Worm (Caenorhabditis elegans): Measurements from ENCODE around the gene smf-1.

smf-1 gene

ce11 chrX:6743853-6744346 is 21.0 kb upstream of the smf-1 start (continued):
- TF ChIP-seq lir-3 (tag; optimal IDR thresholded peaks at IDR 0.05) (peak; percentile 39), Y75B8A.6 (GFP tag; IDR thresholded peaks at IDR 0.05) (peak; percentile 90), Y48G9A.11 (GFP tag; IDR thresholded peaks at IDR 0.05) (no peak), ceh-62 (tag; optimal IDR thresholded peaks at IDR 0.05) (no peak), unc-62 (GFP tag; optimal IDR thresholded peaks at IDR 0.05 in 1 of 2) (peak in 1 of 2 experiments; percentile 99), unc-62 (tag; optimal IDR thresholded peaks at IDR 0.05) (no peak), F49E8.2 (tag; optimal IDR thresholded peaks at IDR 0.05; ENCODE audit: borderline replicate concordance) (no peak), egl-43 (GFP tag; IDR thresholded peaks at IDR 0.05) (no peak), jun-1 (tag; optimal IDR thresholded peaks at IDR 0.05) (peak; percentile 68), nhr-25 (tag; optimal IDR thresholded peaks at IDR 0.05; ENCODE audit: borderline replicate concordance, insufficient read depth) (peak; percentile 94), dmd-8 (GFP tag; IDR thresholded peaks at IDR 0.05) (no peak), saeg-2 (GFP tag; IDR thresholded peaks at IDR 0.05) (peak; percentile 91), egl-27 (tag; optimal IDR thresholded peaks at IDR 0.05) (no peak), zfp-2 (tag; optimal IDR thresholded peaks at IDR 0.05) (peak; percentile 57), zag-1 (tag; optimal IDR thresholded peaks at IDR 0.05) (no peak), daf-12 (tag; optimal IDR thresholded peaks at IDR 0.05) (no peak), php-3 (GFP tag; IDR thresholded peaks at IDR 0.05) (peak; percentile 54; the same call in 1 of the 2 replicates), fkh-10 (GFP tag; optimal IDR thresholded peaks at IDR 0.05) (no peak), mep-1 (tag; optimal IDR thresholded peaks at IDR 0.05) (peak; percentile 97), F37D6.2 (tag; optimal IDR thresholded peaks at IDR 0.05) (no peak), F10B5.3 (tag; optimal IDR thresholded peaks at IDR 0.05) (peak; percentile 57), madf-9 (GFP tag; conservative IDR thresholded peaks at IDR 0.05) (peak; percentile 69), lin-15B (tag; optimal IDR thresholded peaks at IDR 0.05) (no peak), dmd-9 (GFP tag; IDR thresholded peaks at IDR 0.05) (0 out of 2 replicates have a peak, but pooled peaks have one; percentile 54), hlh-30 (tag; optimal IDR thresholded peaks at IDR 0.05; ENCODE audit: insufficient read depth) (peak; percentile 99), unc-39 (tag; optimal IDR thresholded peaks at IDR 0.05) (no peak), spr-1 (tag; optimal IDR thresholded peaks at IDR 0.05) (peak; percentile 86), aly-2 (tag; optimal IDR thresholded peaks at IDR 0.05) (no peak), ztf-7 (tag; optimal IDR thresholded peaks at IDR 0.05) (peak; percentile 80), tag-97 (GFP tag; IDR thresholded peaks at IDR 0.05) (no peak), nhr-42 (GFP tag; IDR thresholded peaks at IDR 0.05) (peak; percentile 78; the same call in 1 of the 2 replicates), hlh-11 (tag; optimal IDR thresholded peaks at IDR 0.05) (peak; percentile 100), skn-1 (tag; optimal IDR thresholded peaks at IDR 0.05) (no peak), lim-7 (GFP tag; IDR thresholded peaks at IDR 0.05) (no peak), vab-7 (GFP tag; IDR thresholded peaks at IDR 0.05) (no peak), mdl-1 (tag; optimal IDR thresholded peaks at IDR 0.05) (peak in 1 of 2 experiments; percentile 100), ZK546.5 (tag; optimal IDR thresholded peaks at IDR 0.05) (no peak), daf-19 (GFP tag; conservative IDR thresholded peaks at IDR 0.05) (peak; percentile 61; the same call in 1 of the 2 replicates), unc-130 (GFP tag; optimal IDR thresholded peaks at IDR 0.05) (no peak), daf-8 (GFP tag; IDR thresholded peaks at IDR 0.05) (no peak), Y5F2A.4 (GFP tag; optimal IDR thresholded peaks at IDR 0.05) (no peak), gei-8 (GFP tag; optimal IDR thresholded peaks at IDR 0.05) (peak; percentile 97), nhr-28 (tag; optimal IDR thresholded peaks at IDR 0.05) (peak; percentile 94), ceh-32 (tag; optimal IDR thresholded peaks at IDR 0.05; ENCODE audit: poor library complexity) (peak; percentile 9), nhr-102 (tag; optimal IDR thresholded peaks at IDR 0.05) (peak; percentile 93), lsy-2 (tag; optimal IDR thresholded peaks at IDR 0.05) (peak; percentile 61 to 88), zfp-3 (GFP tag; conservative IDR thresholded peaks at IDR 0.05) (peak; percentile 95), spr-3 (GFP tag; optimal IDR thresholded peaks at IDR 0.05) (no peak), mxl-2 (GFP tag; conservative IDR thresholded peaks at IDR 0.05) (peak; percentile 98), madf-5 (GFP tag; IDR thresholded peaks at IDR 0.05) (0 out of 4 replicates have a peak, but pooled peaks have one; percentile 1 to 53), ama-1 (optimal IDR thresholded peaks at IDR 0.05) (peak; percentile 96)

Data from whole organism, L4 larva.